Worm (Caenorhabditis elegans) whole organism, late embryonic: ENCODE data around the gene T24C12.1.

Experiments
- ama-1 ChIP-seq: fragments of 150-350 bp; optimal IDR thresholded peaks from 2 replicates; lab custom pipeline; 2014
- ceh-18 ChIP-seq: sonication (generic microtip); optimal IDR thresholded peaks from 2 replicates; lab custom pipeline; 2016; ENCODE audit warnings: missing genetic modification characterization, missing compliant biosample characterization
- ceh-45 ChIP-seq: fragments of 200-800 bp; sonication (Bioruptor generic); IDR thresholded peaks from 2 replicates; pipeline ENCODE4 v1.3.6; 2022; ENCODE audit warnings: missing genetic modification reagents, missing genetic modification characterization, missing compliant biosample characterization
- hlh-30 ChIP-seq: sonication (generic microtip); optimal IDR thresholded peaks from 2 replicates; lab custom pipeline; 2017; ENCODE audit warnings: antibody characterized with exemption, missing genetic modification characterization, missing compliant biosample characterization; ENCODE audit not compliant: insufficient read depth
- syd-9 ChIP-seq: sonication (generic microtip); optimal IDR thresholded peaks from 2 replicates; lab custom pipeline; 2016; ENCODE audit warnings: mild to moderate bottlenecking, missing genetic modification characterization, moderate library complexity, missing compliant biosample characterization

DNA sequence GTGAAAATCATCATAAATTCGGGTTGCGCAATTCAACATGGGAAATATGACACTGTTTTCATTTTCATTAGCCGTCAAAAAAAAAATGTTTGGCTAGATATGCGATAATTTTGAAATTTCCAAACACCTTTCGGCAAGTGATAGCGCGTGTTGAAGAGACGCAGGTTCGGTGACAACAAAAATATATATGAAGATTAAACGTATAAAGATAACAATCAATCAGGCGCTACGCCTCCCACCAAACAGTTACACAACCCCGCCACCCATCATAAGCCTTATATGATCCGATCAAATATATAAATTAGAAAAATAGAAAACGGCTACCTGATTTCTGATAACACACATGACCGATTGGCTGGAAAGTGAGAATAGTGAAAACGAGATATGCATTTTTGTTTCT, 47.2 kb upstream of the T24C12.1 start:
- no peak for TF ChIP-seq ceh-45 (GFP tag; lab: Robert Waterston, UW)
- no peak for TF ChIP-seq hlh-30 (tag; lab: Kevin White, UChicago)
- no peak for TF ChIP-seq ceh-18 (tag; lab: Kevin White, UChicago)
- TF ChIP-seq ama-1: no peak
- no peak for TF ChIP-seq syd-9
